Fruit fly (Drosophila melanogaster) S2 (cell line): ENCODE measurements around the gene CG13950.

ENCODE experiments used
- CG8478 ChIP-seq: fragments of >200 bp; optimal IDR thresholded peaks from 2 replicates; lab custom pipeline; 2018
- CTCF ChIP-seq, 2 experiments: fragments of >200 bp; optimal IDR thresholded peaks; 2 replicates each; lab custom pipeline; 2018

DNA sequence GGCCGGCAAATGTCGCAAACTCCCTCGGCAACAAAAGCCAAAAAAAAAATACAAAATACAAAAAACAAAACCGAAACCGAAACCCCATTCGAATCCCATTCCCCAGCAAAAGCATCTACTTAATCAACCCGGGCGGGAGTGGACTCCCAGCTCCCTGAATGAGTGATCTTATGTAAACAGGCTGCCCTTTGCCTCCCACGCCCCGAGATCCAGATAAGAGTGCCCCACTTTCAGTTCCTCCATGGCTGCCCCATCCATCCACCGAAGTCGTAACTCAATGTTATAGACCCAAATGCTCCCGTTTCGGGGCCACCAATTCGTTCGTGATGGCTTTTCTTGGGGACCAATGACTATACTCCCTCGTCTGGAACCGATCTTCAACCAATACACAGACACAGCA is 32.9 kb upstream of the CG13950 start:
- TF ChIP-seq CG8478 (no peak), CTCF (optimal IDR thresholded peaks at IDR 0.05; lab: Kevin White, UChicago) (no peak)
